Worm (Caenorhabditis elegans) whole organism, L1 larva: ENCODE measurements around the gene ins-6.

Source experiments
- C16A3.4 ChIP-seq: fragments of 150-350 bp; optimal IDR thresholded peaks from 2 replicates; lab custom pipeline; 2014; ENCODE audit warnings: missing biosample characterization, missing genetic modification characterization
- Y116A8C.19 ChIP-seq: sonication (generic microtip); optimal IDR thresholded peaks from 2 replicates; lab custom pipeline; 2016; ENCODE audit warnings: missing compliant biosample characterization, missing genetic modification characterization, borderline replicate concordance
- alr-1 ChIP-seq: fragments of 200-800 bp; sonication (Bioruptor generic); optimal IDR thresholded peaks from 2 replicates; lab custom pipeline; 2018; ENCODE audit warnings: borderline replicate concordance, mild to moderate bottlenecking, missing genetic modification characterization, missing compliant biosample characterization
- ama-1 ChIP-seq: fragments of 150-350 bp; optimal IDR thresholded peaks from 2 replicates; lab custom pipeline; 2014
- ceh-63 ChIP-seq: fragments of 200-800 bp; sonication (Bioruptor generic); optimal IDR thresholded peaks from 2 replicates; lab custom pipeline; 2018; ENCODE audit warnings: mild to moderate bottlenecking, missing genetic modification characterization, missing compliant biosample characterization
- ceh-82 ChIP-seq, 3 experiments: fragments of 150-350 bp in 1 of 3; sonication (generic microtip) in 2 of 3; optimal IDR thresholded peaks; 2 replicates each; lab custom pipeline; 2014 to 2017; ENCODE audit warnings: missing biosample characterization in 3 of 3, missing genetic modification characterization in 3 of 3
- ceh-90 ChIP-seq: sonication (generic microtip); optimal IDR thresholded peaks from 2 replicates; lab custom pipeline; 2016; ENCODE audit warnings: missing genetic modification characterization, missing compliant biosample characterization
- dpl-1 ChIP-seq, 3 experiments: fragments of 150-350 bp in 2 of 3; sonication (generic microtip) in 1 of 3; optimal IDR thresholded peaks; 2 replicates each; lab custom pipeline; 2014 to 2017; ENCODE audit warnings: missing biosample characterization in 3 of 3, missing genetic modification characterization in 3 of 3, missing genetic modification reagents in 3 of 3
- dsc-1 ChIP-seq: sonication (generic microtip); optimal IDR thresholded peaks from 2 replicates; lab custom pipeline; 2016; ENCODE audit warnings: mild to moderate bottlenecking, missing genetic modification characterization, missing compliant biosample characterization
- efl-1 ChIP-seq, 4 experiments: fragments of 150-350 bp; optimal IDR thresholded peaks in 3 of 4; peaks in 1 of 4; 1 replicate in 1 of 4; 2 replicates in 3 of 4; lab custom pipeline; 2014; ENCODE audit warnings: missing biosample characterization in 2 of 4, missing genetic modification characterization in 2 of 4, missing genetic modification reagents in 2 of 4
- egl-13 ChIP-seq: sonication (generic microtip); optimal IDR thresholded peaks from 2 replicates; lab custom pipeline; 2016; ENCODE audit warnings: missing genotype, missing genetic modification reagents, missing genetic modification characterization, missing compliant biosample characterization
- elt-2 ChIP-seq: sonication (generic microtip); optimal IDR thresholded peaks from 2 replicates; lab custom pipeline; 2016; ENCODE audit warnings: missing genetic modification characterization, mild to moderate bottlenecking, inconsistent platforms, missing compliant biosample characterization, missing genetic modification reagents
- fkh-10 ChIP-seq: sonication (generic microtip); optimal IDR thresholded peaks from 2 replicates; lab custom pipeline; 2017; ENCODE audit warnings: missing biosample characterization, missing genetic modification reagents, missing genetic modification characterization
- fkh-8 ChIP-seq: sonication (generic microtip); optimal IDR thresholded peaks from 2 replicates; lab custom pipeline; 2016; ENCODE audit warnings: mild to moderate bottlenecking, missing genetic modification characterization, missing compliant biosample characterization
- isw-1 ChIP-seq: fragments of 200-800 bp; sonication (Bioruptor generic); IDR thresholded peaks from 2 replicates; pipeline ENCODE4 v1.3.6; 2022; ENCODE audit warnings: missing genetic modification characterization, missing compliant biosample characterization
- lin-14 ChIP-seq: fragments of 200-800 bp; sonication (Bioruptor generic); optimal IDR thresholded peaks from 2 replicates; lab custom pipeline; 2018; ENCODE audit warnings: mild to moderate bottlenecking, missing genetic modification characterization, moderate library complexity, missing compliant biosample characterization
- lin-35 ChIP-seq, 2 experiments: fragments of 150-350 bp; optimal IDR thresholded peaks; 2 replicates each; lab custom pipeline; 2014; ENCODE audit warnings: missing biosample characterization in 2 of 2, missing genetic modification characterization in 2 of 2, missing genetic modification reagents in 2 of 2
- lir-3 ChIP-seq: sonication (generic microtip); optimal IDR thresholded peaks from 2 replicates; lab custom pipeline; 2016; ENCODE audit warnings: mild to moderate bottlenecking, missing genetic modification characterization, moderate library complexity, missing compliant biosample characterization; ENCODE audit not compliant: poor library complexity
- lsy-2 ChIP-seq, 2 experiments: fragments of 150-350 bp; optimal IDR thresholded peaks; 2 replicates each; lab custom pipeline; 2014; ENCODE audit warnings: missing biosample characterization in 2 of 2, missing genetic modification characterization in 2 of 2
- nhr-11 ChIP-seq: fragments of 150-350 bp; optimal IDR thresholded peaks from 2 replicates; lab custom pipeline; 2014; ENCODE audit warnings: missing biosample characterization, missing genetic modification characterization
- nhr-237 ChIP-seq: fragments of 150-350 bp; optimal IDR thresholded peaks from 2 replicates; lab custom pipeline; 2014; ENCODE audit warnings: missing biosample characterization, missing genetic modification characterization
- nhr-47 ChIP-seq: sonication (generic microtip); optimal IDR thresholded peaks from 2 replicates; lab custom pipeline; 2016; ENCODE audit warnings: mild to moderate bottlenecking, missing genetic modification characterization, moderate library complexity, missing compliant biosample characterization
- nhr-71 ChIP-seq: sonication (generic microtip); optimal IDR thresholded peaks from 2 replicates; lab custom pipeline; 2016; ENCODE audit warnings: mild to moderate bottlenecking, missing genetic modification characterization, moderate library complexity, missing compliant biosample characterization
- skn-1 ChIP-seq: fragments of 150-350 bp; optimal IDR thresholded peaks from 2 replicates; lab custom pipeline; 2014; ENCODE audit warnings: missing biosample characterization, missing genetic modification characterization
- snpc-4 ChIP-seq: fragments of 150-350 bp; optimal IDR thresholded peaks from 2 replicates; lab custom pipeline; 2014; ENCODE audit warnings: missing biosample characterization, missing genetic modification characterization
- sox-4 ChIP-seq: sonication (generic microtip); optimal IDR thresholded peaks from 2 replicates; lab custom pipeline; 2016; ENCODE audit warnings: missing genetic modification characterization, missing compliant biosample characterization
- sptf-1 ChIP-seq: fragments of 150-350 bp; optimal IDR thresholded peaks from 2 replicates; lab custom pipeline; 2014; ENCODE audit warnings: missing biosample characterization, missing genetic modification characterization
- swsn-7 ChIP-seq: sonication (generic microtip); optimal IDR thresholded peaks from 2 replicates; lab custom pipeline; 2016; ENCODE audit warnings: missing genetic modification characterization, missing compliant biosample characterization
- tbx-2 ChIP-seq: sonication (generic microtip); optimal IDR thresholded peaks from 2 replicates; lab custom pipeline; 2016; ENCODE audit warnings: missing genetic modification characterization, missing compliant biosample characterization
- unc-86 ChIP-seq: sonication (generic microtip); optimal IDR thresholded peaks from 2 replicates; lab custom pipeline; 2016; ENCODE audit warnings: missing genetic modification characterization, missing compliant biosample characterization
- xbp-1 ChIP-seq: sonication (generic microtip); optimal IDR thresholded peaks from 2 replicates; lab custom pipeline; 2016; ENCODE audit warnings: missing genetic modification characterization, missing compliant biosample characterization
- zag-1 ChIP-seq: fragments of 150-350 bp; optimal IDR thresholded peaks from 2 replicates; lab custom pipeline; 2014; ENCODE audit warnings: missing biosample characterization, missing genetic modification characterization
- zip-4 ChIP-seq: fragments of 200-800 bp; sonication (Bioruptor generic); optimal IDR thresholded peaks from 2 replicates; lab custom pipeline; 2018; ENCODE audit warnings: mild to moderate bottlenecking, missing genetic modification characterization, moderate library complexity, missing compliant biosample characterization
- ztf-11 ChIP-seq, 2 experiments: sonication (generic microtip); optimal IDR thresholded peaks; 2 replicates each; lab custom pipeline; 2016 to 2017; ENCODE audit warnings: missing genetic modification characterization in 2 of 2, missing biosample characterization in 1 of 2, missing compliant biosample characterization in 1 of 2
- ztf-4 ChIP-seq: fragments of 150-350 bp; optimal IDR thresholded peaks from 2 replicates; lab custom pipeline; 2014; ENCODE audit warnings: missing biosample characterization, missing genetic modification characterization

The ins-6 gene

ce11 chrII:5964962-5965361 lies 35.3 kb upstream of the ins-6 start:
- TF ChIP-seq fkh-8 (tag; lab: Kevin White, UChicago), result peak; percentile 63
- peak; percentile 13 for TF ChIP-seq ztf-4 (tag; lab: Kevin White, UChicago)
- peak; percentile 49 for TF ChIP-seq dsc-1
- TF ChIP-seq ceh-90 (tag; lab: Kevin White, UChicago), result no peak
- TF ChIP-seq nhr-71, result peak; percentile 0

ce11 chrII:5966637-5967036 lies 33.6 kb upstream of the ins-6 start:
- TF ChIP-seq nhr-71 (peak; percentile 64), ceh-82 (tag; optimal IDR thresholded peaks at IDR 0.05; lab: Kevin White, UChicago) (peak; percentile 23 to 73 (median 51)), egl-13 (tag; lab: Kevin White, UChicago) (peak; percentile 20), fkh-8 (tag; lab: Kevin White, UChicago) (peak; percentile 93), isw-1 (GFP tag; lab: Robert Waterston, UW) (peak; percentile 57), C16A3.4 (no peak), tbx-2 (peak; percentile 35), nhr-47 (tag; lab: Kevin White, UChicago) (peak; percentile 59), snpc-4 (tag; lab: Kevin White, UChicago) (peak; percentile 55), lin-14 (GFP tag; lab: Kevin White, UChicago) (peak; percentile 73), sptf-1 (tag; lab: Kevin White, UChicago) (no peak), zag-1 (tag; lab: Kevin White, UChicago) (no peak), nhr-11 (tag; lab: Kevin White, UChicago) (no peak), ama-1 (lab: Kevin White, UChicago) (no peak), swsn-7 (tag; lab: Kevin White, UChicago) (peak; percentile 30), zip-4 (GFP tag; lab: Kevin White, UChicago) (peak; percentile 74), unc-86 (tag; lab: Kevin White, UChicago) (peak; percentile 48), efl-1 (optimal IDR thresholded peaks at IDR 0.05; lab: Kevin White, UChicago) (peak; percentile 20 to 53), efl-1 (GFP tag; optimal IDR thresholded peaks at IDR 0.05 in 1 of 2; lab: Kevin White, UChicago) (peak in 1 of 2 experiments; percentile 80), skn-1 (peak; percentile 53), fkh-10 (GFP tag; lab: Kevin White, UChicago) (peak; percentile 13), lir-3 (tag; lab: Kevin White, UChicago) (no peak), elt-2 (no peak), lin-35 (GFP tag; optimal IDR thresholded peaks at IDR 0.05; lab: Kevin White, UChicago) (peak in 1 of 2 experiments; percentile 5), dpl-1 (GFP tag; optimal IDR thresholded peaks at IDR 0.05; lab: Kevin White, UChicago) (no peak), ztf-11 (tag; optimal IDR thresholded peaks at IDR 0.05; lab: Kevin White, UChicago) (no peak), lsy-2 (tag; optimal IDR thresholded peaks at IDR 0.05; lab: Kevin White, UChicago) (peak in 1 of 2 experiments; percentile 37)

ce11 chrII:5968037-5968436 lies 32.2 kb upstream of the ins-6 start, which contains the start of gene B0034.1:
Gene B0034.1, plus strand, starts transcription at chrII:5968337.
- TF ChIP-seq skn-1 (no peak), Y116A8C.19 (tag; lab: Kevin White, UChicago) (no peak)

ce11 chrII:5969303-5969702 lies 30.9 kb upstream of the ins-6 start, which contains the start of gene B0034.4:
Gene B0034.4, minus strand, starts transcription at chrII:5969531.
- TF ChIP-seq lir-3 (tag; lab: Kevin White, UChicago), result no peak
- TF ChIP-seq lin-14 (GFP tag; lab: Kevin White, UChicago), result peak; percentile 14
- no peak for TF ChIP-seq ceh-63

ce11 chrII:5974878-5975277 lies 25.4 kb upstream of the ins-6 start, which contains the start of gene B0034.5:
Gene B0034.5, minus strand, starts transcription at chrII:5974978.
- TF ChIP-seq xbp-1 (tag; lab: Kevin White, UChicago) (no peak), lin-14 (GFP tag; lab: Kevin White, UChicago) (no peak), sox-4 (tag; lab: Kevin White, UChicago) (no peak), nhr-237 (tag; lab: Kevin White, UChicago) (no peak), alr-1 (tag; lab: Kevin White, UChicago) (no peak)
